Worm (Caenorhabditis elegans): ENCODE data around the gene cyl-1.
A peak's percentile ranks its signal among the peaks of the same experiment; 100 is the strongest.

Gene cyl-1

DNA sequence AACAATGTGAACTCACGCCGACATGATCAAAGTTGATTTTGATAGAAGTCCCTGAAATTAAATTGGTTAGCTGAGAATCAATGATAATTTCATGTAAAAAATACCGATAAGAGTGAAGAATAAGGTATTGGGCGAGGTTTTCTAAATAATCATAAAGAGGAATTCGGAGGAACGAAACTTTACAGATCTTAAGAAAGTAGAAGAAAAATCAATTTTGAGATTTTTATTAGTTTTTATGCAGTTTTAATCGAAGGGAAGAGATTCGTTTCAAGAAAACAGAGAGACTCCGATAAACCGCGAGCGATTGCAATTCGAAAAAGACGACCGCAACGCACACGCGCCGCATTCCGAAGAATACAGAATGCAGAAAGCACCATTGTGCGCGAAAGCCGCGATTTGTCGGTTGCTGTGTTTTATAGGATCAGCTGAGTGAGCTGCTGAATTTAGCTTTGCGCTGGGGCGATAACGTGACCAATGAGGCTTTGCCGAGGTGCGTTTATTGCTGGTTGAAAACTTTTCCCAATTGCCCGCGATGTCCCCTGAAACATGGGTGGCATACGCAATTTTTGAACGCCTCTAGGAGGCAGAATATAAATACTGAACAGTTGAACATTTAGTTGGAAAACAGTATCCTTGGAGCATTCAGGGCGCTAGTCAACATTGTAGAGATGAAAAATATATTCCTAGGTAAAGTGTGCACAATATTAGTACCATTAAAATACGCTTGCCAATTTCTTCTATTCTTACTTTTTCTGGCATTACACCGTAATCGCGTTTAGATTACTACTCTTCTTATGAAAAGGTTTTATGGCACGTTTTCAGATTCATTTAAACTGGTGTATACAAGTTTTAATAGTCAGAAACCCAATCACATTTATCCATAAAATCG lies 13.6 kb downstream of the cyl-1 start, which contains the start of gene snr-4 (continued):
- peak; percentile 96 for TF ChIP-seq dve-1 (tag; optimal IDR thresholded peaks at IDR 0.05; ENCODE audit: insufficient read depth)
- TF ChIP-seq snpc-1.2 (GFP tag; IDR thresholded peaks at IDR 0.05): peak; percentile 83
- TF ChIP-seq lin-39 (tag; optimal IDR thresholded peaks at IDR 0.05): no peak
- peak; percentile 91 for TF ChIP-seq nhr-42 (GFP tag; IDR thresholded peaks at IDR 0.05)
- TF ChIP-seq hlh-30 (tag; optimal IDR thresholded peaks at IDR 0.05; ENCODE audit: insufficient read depth): peak; percentile 94
- peak; percentile 92 for TF ChIP-seq lin-1 (GFP tag; IDR thresholded peaks at IDR 0.05)
- peak; percentile 50 for TF ChIP-seq zag-1 (tag; optimal IDR thresholded peaks at IDR 0.05)
- TF ChIP-seq F10B5.3 (tag; optimal IDR thresholded peaks at IDR 0.05): peak; percentile 88
- TF ChIP-seq zfp-2 (tag; optimal IDR thresholded peaks at IDR 0.05): peak; percentile 35
- peak; percentile 84 for TF ChIP-seq nhr-48 (tag; optimal IDR thresholded peaks at IDR 0.05)
- peak; percentile 60 to 88 for TF ChIP-seq daf-16 (GFP tag; optimal IDR thresholded peaks at IDR 0.05)
- TF ChIP-seq daf-16 (tag; optimal IDR thresholded peaks at IDR 0.05): peak; percentile 80
- peak; percentile 84 for TF ChIP-seq mxl-3 (GFP tag; optimal IDR thresholded peaks at IDR 0.05)
- peak; percentile 86 for TF ChIP-seq lin-13 (GFP tag; optimal IDR thresholded peaks at IDR 0.05)
- peak; percentile 79 for TF ChIP-seq T20F7.1 (GFP tag; optimal IDR thresholded peaks at IDR 0.05)
- TF ChIP-seq Y105C5A.15 (GFP tag; IDR thresholded peaks at IDR 0.05): peak; percentile 5; the same call in 1 of the 2 replicates
- TF ChIP-seq saeg-2 (GFP tag; IDR thresholded peaks at IDR 0.05): peak; percentile 50; the same call in 1 of the 2 replicates
- no peak for TF ChIP-seq ceh-62 (tag; optimal IDR thresholded peaks at IDR 0.05)
- TF ChIP-seq ZK337.2 (GFP tag; IDR thresholded peaks at IDR 0.05): no peak
- peak; percentile 96 for TF ChIP-seq hlh-11 (tag; optimal IDR thresholded peaks at IDR 0.05)
- peak; percentile 95 for TF ChIP-seq ceh-44 (GFP tag; IDR thresholded peaks at IDR 0.05)
- TF ChIP-seq ceh-20 (GFP tag; IDR thresholded peaks at IDR 0.05): peak; percentile 87
- TF ChIP-seq ctbp-1 (GFP tag; IDR thresholded peaks at IDR 0.05): peak; percentile 89
- TF ChIP-seq nhr-11 (tag; optimal IDR thresholded peaks at IDR 0.05): peak; percentile 90
- peak; percentile 96 for TF ChIP-seq T26A8.4 (GFP tag; IDR thresholded peaks at IDR 0.05)
- peak; percentile 82 for TF ChIP-seq Y48G9A.11 (GFP tag; IDR thresholded peaks at IDR 0.05)
- peak; percentile 71; the same call in 1 of the 2 replicates for TF ChIP-seq tra-1 (GFP tag; IDR thresholded peaks at IDR 0.05)
- TF ChIP-seq F37D6.2 (tag; optimal IDR thresholded peaks at IDR 0.05): peak; percentile 85
- peak; percentile 82 for TF ChIP-seq sdz-12 (GFP tag; optimal IDR thresholded peaks at IDR 0.05)
- peak; percentile 91 for TF ChIP-seq mdt-29 (GFP tag; IDR thresholded peaks at IDR 0.05)
- TF ChIP-seq rbr-2 (tag; optimal IDR thresholded peaks at IDR 0.05): peak; percentile 93
- no peak for TF ChIP-seq daf-12 (tag; optimal IDR thresholded peaks at IDR 0.05)
- TF ChIP-seq dmd-6 (GFP tag; IDR thresholded peaks at IDR 0.05): peak; percentile 96
- TF ChIP-seq egl-27 (tag; optimal IDR thresholded peaks at IDR 0.05): no peak
- TF ChIP-seq D1046.2 (GFP tag; IDR thresholded peaks at IDR 0.05): peak; percentile 56; the same call in 1 of the 2 replicates
- TF ChIP-seq nhr-6 (tag; optimal IDR thresholded peaks at IDR 0.05): peak; percentile 98
- peak; percentile 85 for TF ChIP-seq nhr-28 (tag; optimal IDR thresholded peaks at IDR 0.05)
- TF ChIP-seq fkh-10 (GFP tag; optimal IDR thresholded peaks at IDR 0.05): peak; percentile 73
- TF ChIP-seq skn-1 (tag; optimal IDR thresholded peaks at IDR 0.05): no peak
- TF ChIP-seq Y75B8A.6 (GFP tag; IDR thresholded peaks at IDR 0.05): peak; percentile 69; the same call in 1 of the 2 replicates
- TF ChIP-seq zfp-3 (GFP tag; conservative IDR thresholded peaks at IDR 0.05): peak; percentile 63; the same call in 1 of the 2 replicates
- TF ChIP-seq nhr-10 (tag; optimal IDR thresholded peaks at IDR 0.05): no peak
- peak in 1 of 2 experiments; percentile 98 for TF ChIP-seq unc-62 (GFP tag; optimal IDR thresholded peaks at IDR 0.05 in 1 of 2)
- no peak for TF ChIP-seq unc-62 (tag; optimal IDR thresholded peaks at IDR 0.05)
- TF ChIP-seq ZK546.5 (tag; optimal IDR thresholded peaks at IDR 0.05): no peak
- peak; percentile 18 for TF ChIP-seq lir-3 (tag; optimal IDR thresholded peaks at IDR 0.05)
- TF ChIP-seq unc-39 (tag; optimal IDR thresholded peaks at IDR 0.05): no peak
- TF ChIP-seq lim-7 (GFP tag; IDR thresholded peaks at IDR 0.05): peak; percentile 72
- TF ChIP-seq gei-8 (GFP tag; optimal IDR thresholded peaks at IDR 0.05): peak; percentile 69
- TF ChIP-seq unc-130 (GFP tag; optimal IDR thresholded peaks at IDR 0.05): peak; percentile 92

All from whole organism, L4 larva.